Worm (Caenorhabditis elegans): ENCODE measurements around the gene srj-45.

srj-45 gene

ce11 chrV:2836501-2836900 lies at the start of gene srj-45:
srj-45 (minus strand) TSS chrV:2836601.
- TF ChIP-seq dpff-1 (tag; optimal IDR thresholded peaks at IDR 0.05) (no peak), ztf-28 (GFP tag; IDR thresholded peaks at IDR 0.05) (no peak), hlh-26 (GFP tag; conservative IDR thresholded peaks at IDR 0.05) (no peak), cebp-2 (GFP tag; IDR thresholded peaks at IDR 0.05) (no peak), C06A6.2 (GFP tag; conservative IDR thresholded peaks at IDR 0.05) (no peak), hsf-1 (GFP tag; IDR thresholded peaks at IDR 0.05) (no peak), snpc-4 (GFP tag; optimal IDR thresholded peaks at IDR 0.05) (no peak), snpc-4 (tag; optimal IDR thresholded peaks at IDR 0.05) (no peak), attf-3 (GFP tag; conservative IDR thresholded peaks at IDR 0.05) (no peak), madf-3 (GFP tag; IDR thresholded peaks at IDR 0.05) (no peak), C17E4.6 (GFP tag; IDR thresholded peaks at IDR 0.05) (no peak), ccch-3 (GFP tag; optimal IDR thresholded peaks at IDR 0.05) (no peak), hmg-1.2 (GFP tag; IDR thresholded peaks at IDR 0.05) (no peak)

ce11 chrV:2884411-2884810 lies 48.0 kb upstream of the srj-45 start, which contains the start of gene sre-24:
sre-24 (plus strand) TSS chrV:2884711.
- TF ChIP-seq chd-7 (tag; optimal IDR thresholded peaks at IDR 0.05) (no peak), ceh-91 (GFP tag; IDR thresholded peaks at IDR 0.05) (no peak), lir-1 (GFP tag; conservative IDR thresholded peaks at IDR 0.05) (no peak), rcor-1 (GFP tag; IDR thresholded peaks at IDR 0.05) (no peak), hrde-1 (tag; optimal IDR thresholded peaks at IDR 0.05; ENCODE audit: borderline replicate concordance) (no peak), snpc-4 (GFP tag; optimal IDR thresholded peaks at IDR 0.05) (no peak), snpc-4 (tag; optimal IDR thresholded peaks at IDR 0.05) (no peak), dox-1 (GFP tag; IDR thresholded peaks at IDR 0.05) (no peak), efl-1 (GFP tag; optimal IDR thresholded peaks at IDR 0.05) (no peak), K11D2.4 (GFP tag; IDR thresholded peaks at IDR 0.05) (no peak), C06A6.2 (GFP tag; conservative IDR thresholded peaks at IDR 0.05) (no peak), egl-18 (GFP tag; IDR thresholded peaks at IDR 0.05) (no peak), Y56A3A.18 (GFP tag; IDR thresholded peaks at IDR 0.05) (no peak), nfya-1 (tag; optimal IDR thresholded peaks at IDR 0.05; ENCODE audit: borderline replicate concordance, insufficient read depth) (no peak), ceh-58 (GFP tag; IDR thresholded peaks at IDR 0.05) (no peak), F22D6.2 (tag; optimal IDR thresholded peaks at IDR 0.05) (no peak), hlh-12 (tag; optimal IDR thresholded peaks at IDR 0.05) (no peak), Y53G8AR.9 (GFP tag; conservative IDR thresholded peaks at IDR 0.05) (no peak), tbx-9 (tag; optimal IDR thresholded peaks at IDR 0.05; ENCODE audit: borderline replicate concordance) (no peak), snpc-3.4 (tag; optimal IDR thresholded peaks at IDR 0.05) (no peak)

- TF ChIP-seq ccch-3 (GFP tag; optimal IDR thresholded peaks at IDR 0.05): no peak
- no peak for TF ChIP-seq ztf-22 (GFP tag; optimal IDR thresholded peaks at IDR 0.05)
- peak; percentile 96; the same call in 1 of the 2 replicates for TF ChIP-seq F37B4.10 (GFP tag; IDR thresholded peaks at IDR 0.05)
- TF ChIP-seq madf-3 (GFP tag; IDR thresholded peaks at IDR 0.05): 0 out of 2 replicates have a peak, but pooled peaks have one; percentile 41
- no peak for TF ChIP-seq Y67H2A.10 (GFP tag; conservative IDR thresholded peaks at IDR 0.05)
- TF ChIP-seq dpff-1 (tag; optimal IDR thresholded peaks at IDR 0.05): no peak
- no peak for TF ChIP-seq lsy-27 (tag; optimal IDR thresholded peaks at IDR 0.05; ENCODE audit: borderline replicate concordance, insufficient read depth)
These were observed 46.7 kb upstream of the srj-45 start for ce11 chrV:2883097-2883496.

- TF ChIP-seq nhr-80 (tag; optimal IDR thresholded peaks at IDR 0.05) (peak; percentile 23), pha-4 (tag; optimal IDR thresholded peaks at IDR 0.05) (peak; percentile 34), rpc-1 (optimal IDR thresholded peaks at IDR 0.05) (no peak), rpc-1 (tag; optimal IDR thresholded peaks at IDR 0.05) (no peak)
These were observed 45.2 kb upstream of the srj-45 start for ce11 chrV:2881565-2881964.

Data from whole organism, young adult.